Worm (Caenorhabditis elegans) whole organism, mixed stage, embryonic: ENCODE measurements around the gene nhl-1.

Source experiments
- bed-3 ChIP-seq: fragments of 200-800 bp; sonication (Bioruptor generic); optimal IDR thresholded peaks from 3 replicates; lab custom pipeline; 2018; ENCODE audit warnings: mild to moderate bottlenecking, missing genetic modification characterization, moderate library complexity, missing compliant biosample characterization
- blmp-1 ChIP-seq: fragments of 150-350 bp; optimal IDR thresholded peaks from 2 replicates; lab custom pipeline; 2014; ENCODE audit warnings: missing biosample characterization, missing genetic modification characterization
- ceh-39 ChIP-seq: fragments of 150-350 bp; optimal IDR thresholded peaks from 2 replicates; lab custom pipeline; 2014; ENCODE audit warnings: missing biosample characterization, missing genetic modification characterization
- ceh-43 ChIP-seq: fragments of 200-800 bp; sonication (Bioruptor generic); optimal IDR thresholded peaks from 2 replicates; lab custom pipeline; 2018; ENCODE audit warnings: mild to moderate bottlenecking, missing genetic modification characterization, moderate library complexity, missing compliant biosample characterization
- ceh-83 ChIP-seq: fragments of 200-800 bp; sonication (Bioruptor generic); optimal IDR thresholded peaks from 2 replicates; lab custom pipeline; 2018; ENCODE audit warnings: mild to moderate bottlenecking, missing genetic modification characterization, missing compliant biosample characterization
- ces-1 ChIP-seq: fragments of 150-350 bp; optimal IDR thresholded peaks from 2 replicates; lab custom pipeline; 2014; ENCODE audit warnings: missing biosample characterization, missing genetic modification reagents, missing genetic modification characterization
- cnd-1 ChIP-seq: fragments of 200-800 bp; sonication (Bioruptor generic); optimal IDR thresholded peaks from 2 replicates; lab custom pipeline; 2018; ENCODE audit warnings: mild to moderate bottlenecking, missing genetic modification characterization, missing compliant biosample characterization
- drap-1 ChIP-seq: fragments of 200-800 bp; sonication (Bioruptor generic); optimal IDR thresholded peaks from 3 replicates; lab custom pipeline; 2018; ENCODE audit warnings: mild to moderate bottlenecking, missing genetic modification characterization, missing compliant biosample characterization
- elt-1 ChIP-seq: sonication (generic microtip); optimal IDR thresholded peaks from 2 replicates; lab custom pipeline; 2017; ENCODE audit warnings: missing genetic modification characterization, mild to moderate bottlenecking, missing compliant biosample characterization, antibody characterized with exemption, moderate library complexity, borderline replicate concordance; ENCODE audit not compliant: insufficient read depth
- elt-3 ChIP-seq: fragments of 150-350 bp; optimal IDR thresholded peaks from 2 replicates; lab custom pipeline; 2014; ENCODE audit warnings: missing biosample characterization, missing genetic modification characterization
- flh-1 ChIP-seq: fragments of 200-800 bp; sonication (Bioruptor generic); optimal IDR thresholded peaks from 2 replicates; lab custom pipeline; 2018; ENCODE audit warnings: mild to moderate bottlenecking, missing genetic modification characterization, moderate library complexity, missing compliant biosample characterization
- ham-2 ChIP-seq: fragments of 200-800 bp; sonication (Bioruptor generic); optimal IDR thresholded peaks from 2 replicates; lab custom pipeline; 2018; ENCODE audit warnings: mild to moderate bottlenecking, missing genetic modification characterization, missing compliant biosample characterization
- hlh-1 ChIP-seq: fragments of 150-350 bp; optimal IDR thresholded peaks from 2 replicates; lab custom pipeline; 2014; ENCODE audit warnings: missing biosample characterization, missing genetic modification reagents, missing genetic modification characterization
- lin-13 ChIP-seq: fragments of 150-350 bp; optimal IDR thresholded peaks from 2 replicates; lab custom pipeline; 2014; ENCODE audit warnings: missing biosample characterization, missing genetic modification characterization
- lin-32 ChIP-seq: fragments of 200-800 bp; sonication (Bioruptor generic); optimal IDR thresholded peaks from 2 replicates; lab custom pipeline; 2018; ENCODE audit warnings: mild to moderate bottlenecking, missing genetic modification characterization, missing compliant biosample characterization
- lsy-2 ChIP-seq: fragments of 150-350 bp; optimal IDR thresholded peaks from 2 replicates; lab custom pipeline; 2014; ENCODE audit warnings: missing biosample characterization, missing genetic modification characterization
- mab-5 ChIP-seq: fragments of 150-350 bp; optimal IDR thresholded peaks from 2 replicates; lab custom pipeline; 2014; ENCODE audit warnings: missing biosample characterization, missing genetic modification characterization
- mep-1 ChIP-seq: fragments of 150-350 bp; optimal IDR thresholded peaks from 2 replicates; lab custom pipeline; 2017; ENCODE audit warnings: missing biosample characterization, missing genetic modification reagents, missing genetic modification characterization, inconsistent platforms
- mls-2 ChIP-seq: sonication (generic microtip); optimal IDR thresholded peaks from 2 replicates; lab custom pipeline; 2016; ENCODE audit warnings: mild to moderate bottlenecking, missing genetic modification characterization, moderate library complexity, missing compliant biosample characterization
- nhr-12 ChIP-seq: fragments of 150-350 bp; optimal IDR thresholded peaks from 2 replicates; lab custom pipeline; 2014; ENCODE audit warnings: missing biosample characterization, missing genetic modification characterization
- nhr-2 ChIP-seq: fragments of 150-350 bp; optimal IDR thresholded peaks from 2 replicates; lab custom pipeline; 2014; ENCODE audit warnings: missing biosample characterization, missing genetic modification characterization
- nhr-28 ChIP-seq: fragments of 150-350 bp; optimal IDR thresholded peaks from 2 replicates; lab custom pipeline; 2014; ENCODE audit warnings: missing biosample characterization, missing genetic modification characterization
- nhr-76 ChIP-seq: sonication (generic microtip); optimal IDR thresholded peaks from 2 replicates; lab custom pipeline; 2017; ENCODE audit warnings: missing biosample characterization, missing genetic modification characterization
- pha-4 ChIP-seq: fragments of 150-350 bp; optimal IDR thresholded peaks from 2 replicates; lab custom pipeline; 2018; ENCODE audit warnings: missing biosample characterization, missing genetic modification reagents, missing genetic modification characterization
- sem-2 ChIP-seq: fragments of 200-800 bp; sonication (Bioruptor generic); optimal IDR thresholded peaks from 2 replicates; lab custom pipeline; 2018; ENCODE audit warnings: mild to moderate bottlenecking, missing genetic modification characterization, missing compliant biosample characterization
- snpc-4 ChIP-seq: fragments of 150-350 bp; optimal IDR thresholded peaks from 2 replicates; lab custom pipeline; 2014; ENCODE audit warnings: missing biosample characterization, missing genetic modification characterization
- sptf-1 ChIP-seq: sonication (generic microtip); optimal IDR thresholded peaks from 2 replicates; lab custom pipeline; 2017; ENCODE audit warnings: mild to moderate bottlenecking, missing genetic modification characterization, moderate library complexity, missing compliant biosample characterization
- unc-120 ChIP-seq: sonication (generic microtip); optimal IDR thresholded peaks from 2 replicates; lab custom pipeline; 2017; ENCODE audit warnings: missing genetic modification characterization, missing compliant biosample characterization; ENCODE audit not compliant: poor library complexity, severe bottlenecking
- unc-39 ChIP-seq: fragments of 150-350 bp; optimal IDR thresholded peaks from 2 replicates; lab custom pipeline; 2014; ENCODE audit warnings: missing biosample characterization, missing genetic modification characterization
- unc-62 ChIP-seq: fragments of 150-350 bp; optimal IDR thresholded peaks from 2 replicates; lab custom pipeline; 2014; ENCODE audit warnings: missing biosample characterization, missing genetic modification reagents, missing genetic modification characterization
- zip-8 ChIP-seq: fragments of 150-350 bp; optimal IDR thresholded peaks from 2 replicates; lab custom pipeline; 2014; ENCODE audit warnings: missing biosample characterization, missing genetic modification characterization
- ztf-11 ChIP-seq: fragments of 150-350 bp; optimal IDR thresholded peaks from 2 replicates; lab custom pipeline; 2014; ENCODE audit warnings: missing biosample characterization, missing genetic modification characterization

Gene nhl-1

ce11 chrIII:9125789-9126304 is 27.9 kb downstream of the nhl-1 start, which contains the start of gene sec-16A.1:
Gene sec-16A.1, plus strand, starts transcription at chrIII:9125839.
- TF ChIP-seq lsy-2 (tag; lab: Kevin White, UChicago) (peak; percentile 8), cnd-1 (tag; lab: Kevin White, UChicago) (no peak), nhr-2 (tag; lab: Kevin White, UChicago) (peak; percentile 65)

- TF ChIP-seq lin-32 (GFP tag; lab: Kevin White, UChicago) (no peak), ceh-83 (GFP tag; lab: Kevin White, UChicago) (no peak), mab-5 (no peak)
Observed at ce11 chrIII:9118921-9119606, 34.6 kb downstream of the nhl-1 start, which contains the start of gene ced-11. Gene ced-11, plus strand, starts transcription at chrIII:9119556.

ce11 chrIII:9118314-9118850 is 35.3 kb downstream of the nhl-1 start, which contains the start of gene grl-11:
Gene grl-11, minus strand, starts transcription at chrIII:9118364.
- TF ChIP-seq hlh-1 (tag; lab: Kevin White, UChicago) (peak; percentile 74), lin-13 (tag; lab: Kevin White, UChicago) (no peak), mls-2 (tag; lab: Kevin White, UChicago) (no peak), elt-1 (tag; lab: Kevin White, UChicago) (no peak), ceh-39 (tag; lab: Kevin White, UChicago) (no peak), unc-62 (GFP tag; lab: Kevin White, UChicago) (no peak), cnd-1 (tag; lab: Kevin White, UChicago) (peak; percentile 25), nhr-12 (no peak), bed-3 (GFP tag; lab: Kevin White, UChicago) (no peak), lin-32 (GFP tag; lab: Kevin White, UChicago) (no peak)

- TF ChIP-seq ztf-11 (tag; lab: Kevin White, UChicago) (no peak), hlh-1 (tag; lab: Kevin White, UChicago) (no peak), unc-120 (no peak), lsy-2 (tag; lab: Kevin White, UChicago) (no peak), nhr-2 (tag; lab: Kevin White, UChicago) (no peak), cnd-1 (tag; lab: Kevin White, UChicago) (no peak), bed-3 (GFP tag; lab: Kevin White, UChicago) (no peak), mep-1 (tag; lab: Kevin White, UChicago) (no peak), ceh-43 (GFP tag; lab: Kevin White, UChicago) (no peak), lin-32 (GFP tag; lab: Kevin White, UChicago) (no peak), elt-1 (tag; lab: Kevin White, UChicago) (no peak), lin-13 (tag; lab: Kevin White, UChicago) (no peak), mls-2 (tag; lab: Kevin White, UChicago) (no peak), nhr-12 (no peak), zip-8 (tag; lab: Kevin White, UChicago) (no peak), nhr-76 (tag; lab: Kevin White, UChicago) (no peak)
Observed at ce11 chrIII:9115745-9116144, 38.0 kb downstream of the nhl-1 start.

ce11 chrIII:9114649-9115048 is 39.1 kb downstream of the nhl-1 start, which contains the start of gene ZK512.1:
Gene ZK512.1, plus strand, starts transcription at chrIII:9114949.
- peak; percentile 32 for TF ChIP-seq ham-2
- TF ChIP-seq pha-4: peak; percentile 24
- peak; percentile 4 for TF ChIP-seq cnd-1 (tag; lab: Kevin White, UChicago)
- no peak for TF ChIP-seq blmp-1 (tag; lab: Kevin White, UChicago)

- TF ChIP-seq nhr-2 (tag; lab: Kevin White, UChicago) (no peak), lin-13 (tag; lab: Kevin White, UChicago) (no peak), lin-32 (GFP tag; lab: Kevin White, UChicago) (no peak), ceh-43 (GFP tag; lab: Kevin White, UChicago) (no peak), ham-2 (no peak), ceh-83 (GFP tag; lab: Kevin White, UChicago) (no peak)
Observed at ce11 chrIII:9114076-9114475, 39.6 kb downstream of the nhl-1 start.

- TF ChIP-seq ceh-83 (GFP tag; lab: Kevin White, UChicago) (no peak), lsy-2 (tag; lab: Kevin White, UChicago) (no peak), lin-32 (GFP tag; lab: Kevin White, UChicago) (no peak), cnd-1 (tag; lab: Kevin White, UChicago) (no peak), pha-4 (no peak), lin-13 (tag; lab: Kevin White, UChicago) (peak; percentile 48), sem-2 (GFP tag; lab: Kevin White, UChicago) (no peak), unc-120 (no peak), mls-2 (tag; lab: Kevin White, UChicago) (peak; percentile 66), unc-39 (tag; lab: Kevin White, UChicago) (no peak), nhr-28 (no peak), sptf-1 (peak; percentile 56), nhr-2 (tag; lab: Kevin White, UChicago) (peak; percentile 77), drap-1 (peak; percentile 23), elt-3 (tag; lab: Kevin White, UChicago) (no peak), ztf-11 (tag; lab: Kevin White, UChicago) (no peak), unc-62 (GFP tag; lab: Kevin White, UChicago) (no peak), snpc-4 (tag; lab: Kevin White, UChicago) (no peak), mab-5 (no peak), ces-1 (no peak), flh-1 (GFP tag; lab: Kevin White, UChicago) (no peak)
Observed at ce11 chrIII:9112479-9112878, 41.2 kb downstream of the nhl-1 start.
